Fruit fly (Drosophila melanogaster): ENCODE results near the gene CG42717.

CG42717 gene

DNA sequence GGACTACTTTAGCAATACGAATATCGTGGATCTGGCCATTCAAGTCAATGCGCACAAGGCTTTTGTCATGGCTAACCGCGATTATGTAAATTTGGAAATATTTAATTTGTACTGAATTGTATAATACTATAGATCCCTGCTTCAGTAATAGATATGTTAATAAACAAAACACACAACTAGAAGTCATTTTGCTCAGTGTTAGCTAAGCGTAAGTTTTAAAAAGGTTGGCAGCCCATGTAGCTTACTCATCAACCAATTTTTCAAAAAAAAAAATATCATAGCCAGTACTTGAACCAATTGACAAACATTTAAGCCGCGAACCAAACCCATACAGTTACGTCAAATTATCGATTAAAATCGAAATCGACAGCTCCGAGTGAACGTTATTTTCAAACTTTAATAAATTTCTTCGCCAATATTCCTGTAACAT, 4.1 kb upstream of the CG42717 start (continued):
- TF ChIP-seq Abd-B (GFP tag; optimal IDR thresholded peaks at IDR 0.05): no peak
- peak; percentile 55 for TF ChIP-seq CG4820 (GFP tag; optimal IDR thresholded peaks at IDR 0.05)
- TF ChIP-seq az2 (GFP tag; optimal IDR thresholded peaks at IDR 0.05): peak; percentile 72
- TF ChIP-seq CG2129 (GFP tag; IDR thresholded peaks at IDR 0.05; ENCODE audit: partially characterized antibody): no peak
- peak; percentile 43; the same call in 1 of the 2 replicates for TF ChIP-seq CG4404 (GFP tag; IDR thresholded peaks at IDR 0.05)
- TF ChIP-seq CG10431 (GFP tag; optimal IDR thresholded peaks at IDR 0.05): no peak
- TF ChIP-seq zen2 (GFP tag; IDR thresholded peaks at IDR 0.05; ENCODE audit: partially characterized antibody): no peak
- TF ChIP-seq sima (GFP tag; optimal IDR thresholded peaks at IDR 0.05): no peak
- peak; percentile 31 for TF ChIP-seq CG3407 (GFP tag; optimal IDR thresholded peaks at IDR 0.05)
- peak; percentile 93 for TF ChIP-seq Hmr (GFP tag; optimal IDR thresholded peaks at IDR 0.05)
- TF ChIP-seq Six4 (GFP tag; optimal IDR thresholded peaks at IDR 0.05): peak; percentile 74
- peak; percentile 79 for TF ChIP-seq CG12659 (GFP tag; optimal IDR thresholded peaks at IDR 0.05)
- peak; percentile 96 for TF ChIP-seq sens (GFP tag)
- peak; percentile 81 for TF ChIP-seq chm (GFP tag; IDR thresholded peaks at IDR 0.05)
- TF ChIP-seq Nf-YC (tag; optimal IDR thresholded peaks at IDR 0.05): peak; percentile 67
- peak; percentile 70 for TF ChIP-seq gcm (GFP tag; optimal IDR thresholded peaks at IDR 0.05)
- peak; percentile 70 for TF ChIP-seq CG11247 (GFP tag; IDR thresholded peaks at IDR 0.05)
- TF ChIP-seq sd (tag; optimal IDR thresholded peaks at IDR 0.05): peak; percentile 58
- peak; percentile 22; the same call in 1 of the 2 replicates for TF ChIP-seq Ravus (GFP tag; IDR thresholded peaks at IDR 0.05)
- TF ChIP-seq Taf1 (GFP tag; IDR thresholded peaks at IDR 0.05): peak; percentile 58
- peak; percentile 69 for TF ChIP-seq wek (GFP tag; optimal IDR thresholded peaks at IDR 0.05)
- TF ChIP-seq CG6254 (GFP tag; optimal IDR thresholded peaks at IDR 0.05): peak; percentile 57
- peak; percentile 39 for TF ChIP-seq CG16815 (GFP tag; optimal IDR thresholded peaks at IDR 0.05)
- TF ChIP-seq tup (GFP tag; optimal IDR thresholded peaks at IDR 0.05): peak; percentile 6
- peak; percentile 60 for TF ChIP-seq CG16813 (GFP tag; IDR thresholded peaks at IDR 0.05; ENCODE audit: partially characterized antibody)
- TF ChIP-seq zfh2 (GFP tag; optimal IDR thresholded peaks at IDR 0.05): peak; percentile 62
- peak; percentile 60 for TF ChIP-seq jumu (GFP tag; optimal IDR thresholded peaks at IDR 0.05)
- peak; percentile 72 for TF ChIP-seq bcd (GFP tag; optimal IDR thresholded peaks at IDR 0.05)
- TF ChIP-seq vnd (GFP tag; IDR thresholded peaks at IDR 0.05; ENCODE audit: partially characterized antibody): peak; percentile 42; the same call in 1 of the 3 replicates
- TF ChIP-seq CG16863 (GFP tag; optimal IDR thresholded peaks at IDR 0.05): peak; percentile 56
- peak; percentile 29 for TF ChIP-seq org-1 (GFP tag; optimal IDR thresholded peaks at IDR 0.05)
- TF ChIP-seq Drgx (GFP tag; IDR thresholded peaks at IDR 0.05): peak; percentile 85
- peak; percentile 97 for TF ChIP-seq Ets65A (GFP tag)
- peak; percentile 44 for TF ChIP-seq CG10462 (GFP tag; optimal IDR thresholded peaks at IDR 0.05)
- TF ChIP-seq Ptx1 (GFP tag; IDR thresholded peaks at IDR 0.05): peak; percentile 75
- 0 out of 2 replicates have a peak, but pooled peaks have one; percentile 28 for TF ChIP-seq CG10959 (GFP tag; IDR thresholded peaks at IDR 0.05)
- TF ChIP-seq sim (GFP tag; IDR thresholded peaks at IDR 0.05): peak; percentile 54; the same call in 1 of the 2 replicates
- peak; percentile 92 for TF ChIP-seq Dbx (GFP tag; IDR thresholded peaks at IDR 0.05)
- TF ChIP-seq gt (GFP tag; IDR thresholded peaks at IDR 0.05): no peak
- TF ChIP-seq CG17912 (GFP tag; optimal IDR thresholded peaks at IDR 0.05): peak; percentile 14
- TF ChIP-seq gro (GFP tag; optimal IDR thresholded peaks at IDR 0.05): peak; percentile 88
- peak; percentile 77 for TF ChIP-seq unpg (GFP tag; optimal IDR thresholded peaks at IDR 0.05)
- peak; percentile 84 for TF ChIP-seq CHES-1-like (GFP tag; optimal IDR thresholded peaks at IDR 0.05)
- TF ChIP-seq CG31224 (GFP tag; IDR thresholded peaks at IDR 0.05): peak; percentile 77
- peak; percentile 91 for TF ChIP-seq CG3847 (GFP tag; IDR thresholded peaks at IDR 0.05)
- peak; percentile 91 for TF ChIP-seq Rfx (GFP tag; IDR thresholded peaks at IDR 0.05)
- peak; percentile 28 for TF ChIP-seq Usf (GFP tag; optimal IDR thresholded peaks at IDR 0.05)
- peak; percentile 44; the same call in 1 of the 3 replicates for TF ChIP-seq HLH4C (GFP tag; IDR thresholded peaks at IDR 0.05; ENCODE audit: partially characterized antibody)
- peak; percentile 77 for TF ChIP-seq dysf (GFP tag; IDR thresholded peaks at IDR 0.05)
- peak; percentile 65 for TF ChIP-seq nerfin-1 (tag; optimal IDR thresholded peaks at IDR 0.05)
- TF ChIP-seq CG11695 (GFP tag; IDR thresholded peaks at IDR 0.05): peak; percentile 76
- TF ChIP-seq CTCF (GFP tag; optimal IDR thresholded peaks at IDR 0.05): peak; percentile 77

Data from whole organism, embryonic.